Worm (Caenorhabditis elegans): ENCODE results near the gene mdt-6.

DNA sequence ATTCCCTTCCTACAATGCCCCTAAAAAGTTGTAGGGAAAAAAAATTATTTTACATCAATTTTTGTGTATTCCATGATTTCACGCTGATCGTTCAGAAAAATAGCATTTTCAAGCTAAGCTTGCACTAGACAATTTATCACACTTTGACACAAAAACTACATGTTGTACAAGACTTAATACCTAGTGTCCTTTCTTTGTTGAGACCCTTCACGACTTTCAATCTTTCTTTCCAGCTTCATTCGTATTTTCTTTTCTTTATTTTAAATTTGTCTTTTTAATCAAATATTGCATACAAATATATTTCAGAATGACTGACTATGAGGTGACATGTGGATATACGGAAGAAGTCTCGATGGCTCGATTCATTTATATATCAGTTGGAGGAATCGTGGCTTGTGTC lies 13.4 kb downstream of the mdt-6 start, which contains the start of gene F20A1.2:
- no peak for TF ChIP-seq W03F9.2 (tag; optimal IDR thresholded peaks at IDR 0.05)
- TF ChIP-seq him-1 (tag; optimal IDR thresholded peaks at IDR 0.05): no peak
- no peak for TF ChIP-seq dao-5 (tag; optimal IDR thresholded peaks at IDR 0.05)
